Worm (Caenorhabditis elegans): ENCODE data around the gene vha-15.

DNA sequence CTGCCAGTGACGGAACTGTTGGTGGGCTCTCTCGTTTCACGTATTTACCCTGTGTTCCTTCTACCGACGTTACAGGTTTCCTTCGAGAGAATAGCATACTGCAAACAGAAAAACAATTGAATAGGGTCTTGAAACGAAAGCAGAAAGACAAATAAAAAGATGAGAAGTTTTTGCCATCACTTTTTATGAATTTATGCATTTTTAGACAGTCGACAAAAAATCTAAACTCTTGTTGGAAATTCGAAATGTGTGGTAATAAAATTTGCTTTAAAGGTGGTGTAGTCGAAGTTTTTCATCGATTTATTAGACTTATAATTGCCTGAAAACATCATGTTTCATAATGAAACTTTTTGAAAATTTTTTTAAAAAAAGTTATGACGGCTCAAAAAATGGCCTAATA is 49.4 kb downstream of the vha-15 start, which contains the start of gene sav-1:
- TF ChIP-seq jun-1 (tag; optimal IDR thresholded peaks at IDR 0.05) = no peak
- no peak for TF ChIP-seq eor-1 (tag; optimal IDR thresholded peaks at IDR 0.05)
- no peak for TF ChIP-seq unc-39 (tag; optimal IDR thresholded peaks at IDR 0.05)
- TF ChIP-seq ama-1 (optimal IDR thresholded peaks at IDR 0.05) = no peak
- TF ChIP-seq nhr-237 (tag; optimal IDR thresholded peaks at IDR 0.05) = no peak
- TF ChIP-seq skn-1 (tag; optimal IDR thresholded peaks at IDR 0.05) = no peak
- no peak for TF ChIP-seq nhr-25 (tag; optimal IDR thresholded peaks at IDR 0.05)
- no peak for TF ChIP-seq nhr-28 (tag; optimal IDR thresholded peaks at IDR 0.05)
- TF ChIP-seq ztf-4 (tag; optimal IDR thresholded peaks at IDR 0.05) = no peak
- no peak for TF ChIP-seq fkh-10 (GFP tag; optimal IDR thresholded peaks at IDR 0.05)

Data from whole organism, L3 larva.